Fruit fly (Drosophila melanogaster): ENCODE measurements around the gene CG14443.

Gene CG14443

dm6 chrX:6617372-6617771, 16.4 kb upstream of the CG14443 start (continued):
- TF ChIP-seq Blimp-1 (GFP tag; optimal IDR thresholded peaks at IDR 0.05) = no peak
- TF ChIP-seq CG1621 (tag; optimal IDR thresholded peaks at IDR 0.05) = no peak
- TF ChIP-seq CG6276 (GFP tag; optimal IDR thresholded peaks at IDR 0.05) = peak; percentile 37
- TF ChIP-seq Hr38 (GFP tag; optimal IDR thresholded peaks at IDR 0.05) = no peak
- peak; percentile 12 for TF ChIP-seq Lpt (GFP tag; optimal IDR thresholded peaks at IDR 0.05)
- TF ChIP-seq fd85E (GFP tag; optimal IDR thresholded peaks at IDR 0.05) = no peak
- peak; percentile 24 for TF ChIP-seq net (GFP tag; optimal IDR thresholded peaks at IDR 0.05)
- TF ChIP-seq CG31627 (GFP tag; optimal IDR thresholded peaks at IDR 0.05) = no peak
- no peak for TF ChIP-seq CG7368 (GFP tag; optimal IDR thresholded peaks at IDR 0.05)
- 0 out of 2 replicates have a peak, but pooled peaks have one; percentile 24 for TF ChIP-seq CG11294 (GFP tag; IDR thresholded peaks at IDR 0.05)
- TF ChIP-seq spab (GFP tag; optimal IDR thresholded peaks at IDR 0.05) = no peak
- TF ChIP-seq CG11902 (GFP tag; optimal IDR thresholded peaks at IDR 0.05) = no peak
- TF ChIP-seq CG9139 (GFP tag; optimal IDR thresholded peaks at IDR 0.05) = no peak
- peak; percentile 70 for TF ChIP-seq Eip78C (GFP tag)
- no peak for TF ChIP-seq Met (GFP tag; optimal IDR thresholded peaks at IDR 0.05)
- peak; percentile 35 for TF ChIP-seq achi (GFP tag; optimal IDR thresholded peaks at IDR 0.05)
- TF ChIP-seq CG8119 (GFP tag; IDR thresholded peaks at IDR 0.05) = peak; percentile 65
- TF ChIP-seq lz (GFP tag; optimal IDR thresholded peaks at IDR 0.05) = no peak
- no peak for TF ChIP-seq dsx (GFP tag; optimal IDR thresholded peaks at IDR 0.05; ENCODE audit: poor library complexity, severe bottlenecking)

dm6 chrX:6621566-6622006, 12.2 kb upstream of the CG14443 start:
- TF ChIP-seq OdsH (GFP tag; optimal IDR thresholded peaks at IDR 0.05) (peak; percentile 47), Ets21C (GFP tag; optimal IDR thresholded peaks at IDR 0.05) (no peak), CG10669 (GFP tag; optimal IDR thresholded peaks at IDR 0.05) (peak; percentile 75), CG16779 (tag; optimal IDR thresholded peaks at IDR 0.05) (peak; percentile 15), lz (GFP tag; optimal IDR thresholded peaks at IDR 0.05) (no peak), vri (GFP tag; optimal IDR thresholded peaks at IDR 0.05) (no peak), CG1621 (tag; optimal IDR thresholded peaks at IDR 0.05) (peak; percentile 59), Sox102F (GFP tag; optimal IDR thresholded peaks at IDR 0.05) (no peak), acj6 (GFP tag; optimal IDR thresholded peaks at IDR 0.05) (peak; percentile 40), CG3032 (tag; optimal IDR thresholded peaks at IDR 0.05) (peak; percentile 77), Eip75B (GFP tag; optimal IDR thresholded peaks at IDR 0.05) (peak; percentile 74), Gug (GFP tag; IDR thresholded peaks at IDR 0.05) (peak; percentile 76), Blimp-1 (GFP tag; optimal IDR thresholded peaks at IDR 0.05) (no peak), CG10631 (GFP tag; optimal IDR thresholded peaks at IDR 0.05) (peak; percentile 72), CG7368 (GFP tag; optimal IDR thresholded peaks at IDR 0.05) (peak; percentile 38), CG6792 (GFP tag; optimal IDR thresholded peaks at IDR 0.05) (peak; percentile 28), fd85E (GFP tag; optimal IDR thresholded peaks at IDR 0.05) (no peak), Ets96B (tag; optimal IDR thresholded peaks at IDR 0.05) (peak; percentile 74), CG32006 (GFP tag; optimal IDR thresholded peaks at IDR 0.05) (peak; percentile 62), CG6163 (GFP tag; IDR thresholded peaks at IDR 0.05) (peak; percentile 78), dsx (GFP tag; optimal IDR thresholded peaks at IDR 0.05; ENCODE audit: poor library complexity, severe bottlenecking) (peak; percentile 76), eg (GFP tag; IDR thresholded peaks at IDR 0.05) (peak; percentile 69), CG6808 (GFP tag; optimal IDR thresholded peaks at IDR 0.05) (peak; percentile 77), Smox (GFP tag; optimal IDR thresholded peaks at IDR 0.05) (no peak), spab (GFP tag; optimal IDR thresholded peaks at IDR 0.05) (peak; percentile 62), Hr39 (GFP tag; optimal IDR thresholded peaks at IDR 0.05) (no peak), Sox15 (GFP tag; optimal IDR thresholded peaks at IDR 0.05) (no peak), Hr38 (GFP tag; optimal IDR thresholded peaks at IDR 0.05) (no peak), Met (GFP tag; optimal IDR thresholded peaks at IDR 0.05) (no peak), Eip78C (GFP tag) (peak; percentile 86), Eip93F (GFP tag; optimal IDR thresholded peaks at IDR 0.05) (no peak), CG11762 (GFP tag; optimal IDR thresholded peaks at IDR 0.05; ENCODE audit: insufficient read depth) (peak; percentile 29), CG8632 (GFP tag; optimal IDR thresholded peaks at IDR 0.05) (peak; percentile 16), fd59A (GFP tag; optimal IDR thresholded peaks at IDR 0.05) (peak; percentile 65), CG11294 (GFP tag; IDR thresholded peaks at IDR 0.05) (peak; percentile 32; the same call in 1 of the 2 replicates), Hr4 (GFP tag; optimal IDR thresholded peaks at IDR 0.05) (peak; percentile 26), CG6276 (GFP tag; optimal IDR thresholded peaks at IDR 0.05) (peak; percentile 15), dac (GFP tag; optimal IDR thresholded peaks at IDR 0.05) (no peak), CG4318 (GFP tag; optimal IDR thresholded peaks at IDR 0.05) (peak; percentile 21), CG31627 (GFP tag; optimal IDR thresholded peaks at IDR 0.05) (no peak), CG34406 (GFP tag; optimal IDR thresholded peaks at IDR 0.05) (no peak), cyc (GFP tag; optimal IDR thresholded peaks at IDR 0.05) (no peak)
